Fruit fly (Drosophila melanogaster) whole organism, embryonic: Measurements from ENCODE around the gene Helz.

ENCODE experiments used
- Antp ChIP-seq: fragments of 200-800 bp; sonication (Bioruptor generic); optimal IDR thresholded peaks from 3 replicates; lab custom pipeline; 2016; ENCODE audit warnings: missing biosample characterization, missing genetic modification characterization
- Atf6 ChIP-seq: fragments of 200-800 bp; sonication (Bioruptor generic); IDR thresholded peaks from 2 replicates; pipeline ENCODE4 v1.3.6; 2022; ENCODE audit warnings: missing biosample characterization, missing genetic modification characterization
- B-H1 ChIP-seq: fragments of 200-800 bp; sonication (Bioruptor generic); IDR thresholded peaks from 3 replicates; pipeline ENCODE4 v1.3.6; 2022; ENCODE audit warnings: missing biosample characterization, missing genetic modification characterization
- CG10321 ChIP-seq: fragments of 200-800 bp; sonication (Bioruptor generic); IDR thresholded peaks from 2 replicates; pipeline ENCODE4 v1.3.6; 2022; ENCODE audit warnings: missing biosample characterization, missing genetic modification characterization
- CG10543 ChIP-seq: fragments of 200-800 bp; sonication (Bioruptor generic); optimal IDR thresholded peaks from 3 replicates; lab custom pipeline; 2017; ENCODE audit warnings: missing biosample characterization, mild to moderate bottlenecking, missing genetic modification characterization, moderate library complexity
- CG11085 ChIP-seq: fragments of 200-800 bp; sonication (Bioruptor generic); IDR thresholded peaks from 2 replicates; pipeline ENCODE4 v1.3.6; 2022; ENCODE audit warnings: missing biosample characterization, missing genetic modification characterization
- CG11695 ChIP-seq: fragments of 200-800 bp; sonication (Bioruptor generic); IDR thresholded peaks from 3 replicates; pipeline ENCODE4 v1.3.6; 2022; ENCODE audit warnings: missing biosample characterization, missing genetic modification characterization
- CG12104 ChIP-seq: fragments of 200-800 bp; sonication (Bioruptor generic); optimal IDR thresholded peaks from 3 replicates; lab custom pipeline; 2016; ENCODE audit warnings: missing biosample characterization, missing genetic modification characterization
- CG13296 ChIP-seq: fragments of 200-800 bp; sonication (Bioruptor generic); optimal IDR thresholded peaks from 3 replicates; lab custom pipeline; 2018; ENCODE audit warnings: missing biosample characterization, mild to moderate bottlenecking, missing genetic modification characterization
- CG14965 ChIP-seq: fragments of 200-800 bp; sonication (Bioruptor generic); optimal IDR thresholded peaks from 2 replicates; lab custom pipeline; 2016; ENCODE audit warnings: missing biosample characterization, missing genetic modification characterization, borderline replicate concordance
- CG15514 ChIP-seq: fragments of 200-800 bp; sonication (Bioruptor generic); optimal IDR thresholded peaks from 3 replicates; lab custom pipeline; 2017; ENCODE audit warnings: missing biosample characterization, missing genetic modification characterization, mild to moderate bottlenecking, moderate library complexity, missing genetic modification reagents
- CG18619 ChIP-seq: fragments of 200-800 bp; sonication (Bioruptor generic); optimal IDR thresholded peaks from 3 replicates; lab custom pipeline; 2017; ENCODE audit warnings: missing biosample characterization, mild to moderate bottlenecking, missing genetic modification characterization
- CG2199 ChIP-seq: fragments of 200-800 bp; sonication (Bioruptor generic); IDR thresholded peaks from 3 replicates; pipeline ENCODE4 v1.3.6; 2022; ENCODE audit warnings: missing biosample characterization, missing genetic modification characterization
- CG7987 ChIP-seq: fragments of 200-800 bp; sonication (Bioruptor generic); optimal IDR thresholded peaks from 2 replicates; lab custom pipeline; 2018; ENCODE audit warnings: missing biosample characterization, mild to moderate bottlenecking, missing genetic modification characterization, moderate library complexity
- CG8765 ChIP-seq: fragments of 200-800 bp; sonication (Bioruptor generic); IDR thresholded peaks from 2 replicates; pipeline ENCODE4 v1.3.6; 2022; ENCODE audit warnings: missing biosample characterization, missing genetic modification characterization
- CG8924 ChIP-seq: fragments of 200-800 bp; optimal IDR thresholded peaks from 3 replicates; lab custom pipeline; 2019; ENCODE audit warnings: missing biosample characterization, mild to moderate bottlenecking, missing genetic modification characterization, moderate library complexity
- D ChIP-seq, 2 experiments: fragments of 200-800 bp in 1 of 2; fragments of >200 bp in 1 of 2; sonication (Bioruptor generic) in 1 of 2; optimal IDR thresholded peaks; 2 replicates in 1 of 2; 3 replicates in 1 of 2; lab custom pipeline; 2017; ENCODE audit warnings: mild to moderate bottlenecking in 1 of 2, missing biosample characterization in 1 of 2, missing genetic modification characterization in 1 of 2, missing genetic modification reagents in 1 of 2
- ERR ChIP-seq: fragments of 200-800 bp; sonication (Bioruptor generic); optimal IDR thresholded peaks from 2 replicates; lab custom pipeline; 2016; ENCODE audit warnings: missing biosample characterization, missing genetic modification characterization
- Gsc ChIP-seq: fragments of 200-800 bp; sonication (Bioruptor generic); IDR thresholded peaks from 2 replicates; pipeline ENCODE4 v1.3.6; 2022; ENCODE audit warnings: missing biosample characterization, missing genetic modification characterization
- Hmx ChIP-seq: fragments of 200-800 bp; sonication (Bioruptor generic); optimal IDR thresholded peaks from 2 replicates; lab custom pipeline; 2016; ENCODE audit warnings: missing biosample characterization, missing genetic modification characterization
- Mad ChIP-seq: fragments of 200-800 bp; sonication (Bioruptor generic); optimal IDR thresholded peaks from 2 replicates; lab custom pipeline; 2016; ENCODE audit warnings: missing biosample characterization, missing genetic modification characterization
- Six4 ChIP-seq: fragments of 200-800 bp; sonication (Bioruptor generic); optimal IDR thresholded peaks from 2 replicates; lab custom pipeline; 2016; ENCODE audit warnings: missing biosample characterization, missing genetic modification characterization
- Sry-δ ChIP-seq: fragments of 200-800 bp; sonication (Bioruptor generic); optimal IDR thresholded peaks from 2 replicates; lab custom pipeline; 2016; ENCODE audit warnings: missing biosample characterization, missing genetic modification characterization
- Stat92E ChIP-seq, 3 experiments: fragments of >200 bp in 2 of 3; fragments of 200-800 bp in 1 of 3; sonication (Bioruptor generic) in 1 of 3; optimal IDR thresholded peaks; 2 replicates each; lab custom pipeline; 2017 to 2019; ENCODE audit warnings: missing biosample characterization in 3 of 3, missing genetic modification characterization in 3 of 3, mild to moderate bottlenecking in 1 of 3, moderate library complexity in 1 of 3
- Trl ChIP-seq, 3 experiments: fragments of >200 bp in 2 of 3; fragments of 200-800 bp in 1 of 3; sonication (Bioruptor generic) in 1 of 3; optimal IDR thresholded peaks; 2 replicates in 1 of 3; 3 replicates in 2 of 3; lab custom pipeline; 2016 to 2017; ENCODE audit warnings: missing biosample characterization in 1 of 3, missing genetic modification characterization in 1 of 3
- YL-1 ChIP-seq: fragments of 200-800 bp; sonication (Bioruptor generic); optimal IDR thresholded peaks from 3 replicates; lab custom pipeline; 2017; ENCODE audit warnings: missing biosample characterization, mild to moderate bottlenecking, missing genetic modification characterization
- cato ChIP-seq: fragments of 200-800 bp; sonication (Bioruptor generic); optimal IDR thresholded peaks from 2 replicates; lab custom pipeline; 2016; ENCODE audit warnings: missing biosample characterization, missing genetic modification characterization, borderline replicate concordance
- cg ChIP-seq: fragments of 200-800 bp; sonication (Bioruptor generic); optimal IDR thresholded peaks from 3 replicates; lab custom pipeline; 2019; ENCODE audit warnings: missing biosample characterization, mild to moderate bottlenecking, missing genetic modification characterization, moderate library complexity
- dm ChIP-seq: fragments of 200-800 bp; sonication (Bioruptor generic); optimal IDR thresholded peaks from 3 replicates; lab custom pipeline; 2016; ENCODE audit warnings: missing biosample characterization, missing genetic modification characterization
- eve ChIP-seq, 2 experiments: fragments of >200 bp; optimal IDR thresholded peaks; 2 replicates each; lab custom pipeline; 2017; ENCODE audit warnings: missing biosample characterization in 2 of 2, missing genetic modification characterization in 2 of 2
- inv ChIP-seq: fragments of 200-800 bp; sonication (Bioruptor generic); IDR thresholded peaks from 2 replicates; pipeline ENCODE4 v1.3.6; 2022; ENCODE audit warnings: missing biosample characterization, missing genetic modification characterization; ENCODE audit not compliant: partially characterized antibody
- kah ChIP-seq: fragments of 200-800 bp; sonication (Bioruptor generic); optimal IDR thresholded peaks from 2 replicates; lab custom pipeline; 2018; ENCODE audit warnings: missing biosample characterization, mild to moderate bottlenecking, missing genetic modification characterization
- kni ChIP-seq: fragments of 200-800 bp; sonication (Bioruptor generic); optimal IDR thresholded peaks from 3 replicates; lab custom pipeline; 2017; ENCODE audit warnings: mild to moderate bottlenecking, missing biosample characterization, missing genetic modification reagents, missing genetic modification characterization
- nom ChIP-seq: fragments of 200-800 bp; sonication (Bioruptor generic); optimal IDR thresholded peaks from 2 replicates; lab custom pipeline; 2017; ENCODE audit warnings: missing biosample characterization, missing genetic modification characterization, mild to moderate bottlenecking, moderate library complexity, missing genetic modification reagents
- pan ChIP-seq, 4 experiments: fragments of >200 bp in 3 of 4; fragments of 200-800 bp in 1 of 4; sonication (Bioruptor generic) in 1 of 4; optimal IDR thresholded peaks in 3 of 4; IDR thresholded peaks in 1 of 4; 2 replicates each; pipeline versions ENCODE4 v1.3.6 to Lab custom; 2017 to 2022; ENCODE audit warnings: missing biosample characterization in 2 of 4, missing genetic modification characterization in 2 of 4, mixed read lengths in 1 of 4
- pb ChIP-seq: fragments of 200-800 bp; sonication (Bioruptor generic); optimal IDR thresholded peaks from 3 replicates; lab custom pipeline; 2016; ENCODE audit warnings: missing biosample characterization, missing genetic modification characterization
- scrt ChIP-seq: fragments of 200-800 bp; sonication (Bioruptor generic); optimal IDR thresholded peaks from 2 replicates; lab custom pipeline; 2018; ENCODE audit warnings: missing biosample characterization, mild to moderate bottlenecking, missing genetic modification characterization, moderate library complexity
- sens ChIP-seq: fragments of 200-800 bp; sonication (Bioruptor generic); peaks from one replicate; lab custom pipeline; 2016; ENCODE audit warnings: missing biosample characterization, missing genetic modification characterization
- sens-2 ChIP-seq: fragments of 200-800 bp; sonication (Bioruptor generic); IDR thresholded peaks from 2 replicates; pipeline ENCODE4 v1.3.6; 2022; ENCODE audit warnings: missing biosample characterization, missing genetic modification characterization
- stwl ChIP-seq: fragments of 200-800 bp; sonication (Bioruptor generic); optimal IDR thresholded peaks from 3 replicates; lab custom pipeline; 2018; ENCODE audit warnings: missing biosample characterization, mild to moderate bottlenecking, missing genetic modification characterization, moderate library complexity
- sug ChIP-seq: fragments of 200-800 bp; optimal IDR thresholded peaks from 2 replicates; lab custom pipeline; 2019; ENCODE audit warnings: missing biosample characterization, mild to moderate bottlenecking, missing genetic modification characterization, moderate library complexity
- tin ChIP-seq: fragments of 200-800 bp; sonication (Bioruptor generic); optimal IDR thresholded peaks from 3 replicates; lab custom pipeline; 2016; ENCODE audit warnings: missing biosample characterization, missing genetic modification characterization
- tio ChIP-seq: fragments of 200-800 bp; sonication (Bioruptor generic); optimal IDR thresholded peaks from 2 replicates; lab custom pipeline; 2017; ENCODE audit warnings: missing biosample characterization, missing genetic modification characterization, inconsistent platforms
- trh ChIP-seq: fragments of 200-800 bp; sonication (Bioruptor generic); optimal IDR thresholded peaks from 2 replicates; lab custom pipeline; 2016; ENCODE audit warnings: missing biosample characterization, missing genetic modification characterization
- tx ChIP-seq: fragments of 200-800 bp; sonication (Bioruptor generic); optimal IDR thresholded peaks from 2 replicates; lab custom pipeline; 2016; ENCODE audit warnings: missing biosample characterization, missing genetic modification characterization
- zfh1 ChIP-seq: fragments of 200-800 bp; sonication (Bioruptor generic); IDR thresholded peaks from 3 replicates; pipeline ENCODE4 v1.3.6; 2022; ENCODE audit warnings: missing biosample characterization, missing genetic modification characterization

Gene Helz

DNA sequence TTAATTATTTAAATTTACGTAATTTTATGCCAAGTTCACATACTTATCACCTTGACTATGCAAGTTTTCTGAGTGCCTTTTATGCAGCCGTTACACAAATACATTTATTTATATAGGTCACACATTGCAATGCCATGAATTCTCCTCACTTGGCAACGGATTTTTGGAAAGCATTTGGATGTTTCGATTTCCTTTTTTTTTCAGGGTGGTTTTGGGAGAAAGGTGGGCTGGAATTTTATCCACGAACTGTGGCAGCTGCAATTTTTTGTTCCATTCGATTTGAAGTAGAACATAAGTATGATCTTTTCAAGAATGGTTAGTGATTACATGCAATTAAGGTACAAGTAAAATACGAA, 7.9 kb upstream of the Helz start (continued):
- TF ChIP-seq CG8765 (GFP tag; lab: Robert Waterston, UW) = no peak
- no peak for TF ChIP-seq inv (GFP tag; lab: Robert Waterston, UW)
- no peak for TF ChIP-seq Hmx (GFP tag; lab: Kevin White, UChicago)
- TF ChIP-seq dm (GFP tag; lab: Kevin White, UChicago) = no peak
- TF ChIP-seq cato (GFP tag; lab: Kevin White, UChicago) = no peak
- no peak for TF ChIP-seq Six4
- 0 out of 3 replicates have a peak, but pooled peaks have one; percentile 6 for TF ChIP-seq B-H1 (GFP tag; lab: Robert Waterston, UW)
- TF ChIP-seq Atf6 = no peak
- TF ChIP-seq sens-2 (GFP tag; lab: Robert Waterston, UW) = no peak
- TF ChIP-seq CG13296 (GFP tag; lab: Kevin White, UChicago) = no peak
- TF ChIP-seq Trl (optimal IDR thresholded peaks at IDR 0.05; lab: Kevin White, UChicago) = no peak
- no peak for TF ChIP-seq Trl (GFP tag; optimal IDR thresholded peaks at IDR 0.05; lab: Kevin White, UChicago)
- 0 out of 3 replicates have a peak, but pooled peaks have one; percentile 15 for TF ChIP-seq CG2199
- TF ChIP-seq CG18619 (GFP tag; lab: Kevin White, UChicago) = no peak
- TF ChIP-seq Stat92E (GFP tag; optimal IDR thresholded peaks at IDR 0.05; lab: Kevin White, UChicago) = no peak
- no peak for TF ChIP-seq YL-1 (GFP tag; lab: Kevin White, UChicago)
- no peak for TF ChIP-seq scrt
- TF ChIP-seq cg = no peak
- TF ChIP-seq CG12104 (GFP tag; lab: Kevin White, UChicago) = peak; percentile 43

dm6 chr3L:14782626-14783362, 6.9 kb upstream of the Helz start:
- TF ChIP-seq CG15514 (GFP tag; lab: Kevin White, UChicago) = no peak
- no peak for TF ChIP-seq CG10321 (GFP tag; lab: Robert Waterston, UW)
- no peak for TF ChIP-seq CG11085 (GFP tag; lab: Robert Waterston, UW)
- TF ChIP-seq CG14965 (GFP tag; lab: Kevin White, UChicago) = no peak
- TF ChIP-seq pb (GFP tag; lab: Kevin White, UChicago) = no peak
- no peak for TF ChIP-seq tin
- TF ChIP-seq sens (GFP tag; lab: Kevin White, UChicago) = peak; percentile 41
- TF ChIP-seq Antp (GFP tag; lab: Kevin White, UChicago) = no peak
- TF ChIP-seq tio (GFP tag; lab: Kevin White, UChicago) = no peak
- peak in 1 of 2 experiments; percentile 29 for TF ChIP-seq eve (GFP tag; optimal IDR thresholded peaks at IDR 0.05; lab: Kevin White, UChicago)
- no peak for TF ChIP-seq stwl (tag; lab: Kevin White, UChicago)
- peak; percentile 59 for TF ChIP-seq sug (tag; lab: Kevin White, UChicago)
- no peak for TF ChIP-seq tx
- TF ChIP-seq ERR (GFP tag; lab: Kevin White, UChicago) = peak; percentile 5
- no peak for TF ChIP-seq Six4
- no peak for TF ChIP-seq CG7987 (GFP tag; lab: Kevin White, UChicago)
- no peak for TF ChIP-seq CG8924 (tag; lab: Kevin White, UChicago)
- TF ChIP-seq Mad = no peak
- TF ChIP-seq kah (GFP tag; lab: Kevin White, UChicago) = no peak
- no peak for TF ChIP-seq zfh1 (GFP tag; lab: Robert Waterston, UW)
- no peak for TF ChIP-seq Gsc
- TF ChIP-seq nom (GFP tag; lab: Kevin White, UChicago) = peak; percentile 52
- TF ChIP-seq kni (GFP tag; lab: Kevin White, UChicago) = peak; percentile 46
- TF ChIP-seq CG10543 (GFP tag; lab: Kevin White, UChicago) = peak; percentile 15
- no peak for TF ChIP-seq Sry-δ
- TF ChIP-seq pan (optimal IDR thresholded peaks at IDR 0.05; lab: Kevin White, UChicago) = no peak
- TF ChIP-seq pan (GFP tag; optimal IDR thresholded peaks at IDR 0.05 in 1 of 2, IDR thresholded peaks at IDR 0.05 in 1 of 2) = no peak
- TF ChIP-seq D (optimal IDR thresholded peaks at IDR 0.05; lab: Kevin White, UChicago) = no peak
- TF ChIP-seq D (GFP tag; optimal IDR thresholded peaks at IDR 0.05; lab: Kevin White, UChicago) = no peak
- TF ChIP-seq trh (GFP tag; lab: Kevin White, UChicago) = no peak
- 0 out of 3 replicates have a peak, but pooled peaks have one; percentile 18 for TF ChIP-seq CG11695 (GFP tag; lab: Robert Waterston, UW)
